Worm (Caenorhabditis elegans): ENCODE data around the gene C41G6.12.

The C41G6.12 gene

ce11 chrV:15197955-15198354, 9.6 kb downstream of the C41G6.12 start, which contains the start of gene srw-1 (continued):
- TF ChIP-seq aha-1 (tag; optimal IDR thresholded peaks at IDR 0.05) (no peak), nhr-11 (tag; optimal IDR thresholded peaks at IDR 0.05) (no peak)

ce11 chrV:15193909-15194308, 13.7 kb downstream of the C41G6.12 start, which contains the start of gene Y75B12B.13:
Gene Y75B12B.13 (minus strand): TSS chrV:15194009.
- TF ChIP-seq lin-39 (tag; optimal IDR thresholded peaks at IDR 0.05), result no peak
- no peak for TF ChIP-seq blmp-1 (tag; optimal IDR thresholded peaks at IDR 0.05)
- TF ChIP-seq efl-1 (optimal IDR thresholded peaks at IDR 0.05), result no peak
- peak in 1 of 2 experiments; percentile 51 for TF ChIP-seq efl-1 (GFP tag; optimal IDR thresholded peaks at IDR 0.05 in 1 of 2)
- TF ChIP-seq mab-9 (GFP tag; IDR thresholded peaks at IDR 0.05), result no peak

ce11 chrV:15192377-15192776, 15.2 kb downstream of the C41G6.12 start, which contains the start of gene plc-2:
Gene plc-2 (plus strand): TSS chrV:15192572.
- TF ChIP-seq mab-9 (GFP tag; IDR thresholded peaks at IDR 0.05) (no peak), efl-1 (optimal IDR thresholded peaks at IDR 0.05) (no peak), efl-1 (GFP tag; optimal IDR thresholded peaks at IDR 0.05 in 1 of 2) (peak in 1 of 2 experiments; percentile 16), elt-2 (tag; optimal IDR thresholded peaks at IDR 0.05) (peak; percentile 55), lin-35 (GFP tag; optimal IDR thresholded peaks at IDR 0.05) (peak in 1 of 2 experiments; percentile 33), nhr-85 (tag) (peak; percentile 27), snpc-4 (tag; optimal IDR thresholded peaks at IDR 0.05) (no peak)

- TF ChIP-seq lir-3 (tag; optimal IDR thresholded peaks at IDR 0.05; ENCODE audit: poor library complexity), result no peak
- TF ChIP-seq lin-14 (GFP tag; optimal IDR thresholded peaks at IDR 0.05), result no peak
- TF ChIP-seq sox-4 (tag; optimal IDR thresholded peaks at IDR 0.05), result no peak
- TF ChIP-seq sptf-1 (tag; optimal IDR thresholded peaks at IDR 0.05), result no peak
- no peak for TF ChIP-seq nhr-85 (tag)
- no peak for TF ChIP-seq pqm-1 (tag; optimal IDR thresholded peaks at IDR 0.05)
- no peak for TF ChIP-seq nhr-90 (tag; optimal IDR thresholded peaks at IDR 0.05; ENCODE audit: poor library complexity)
- TF ChIP-seq zip-4 (GFP tag; optimal IDR thresholded peaks at IDR 0.05), result no peak
Measured at ce11 chrV:15191971-15192370, 15.6 kb downstream of the C41G6.12 start.

ce11 chrV:15190903-15191302, 16.7 kb downstream of the C41G6.12 start, which contains the start of gene Y75B12B.11:
Gene Y75B12B.11 (plus strand): TSS chrV:15191296.
- TF ChIP-seq ceh-63 (GFP tag; optimal IDR thresholded peaks at IDR 0.05) (no peak), unc-30 (tag; optimal IDR thresholded peaks at IDR 0.05) (no peak), sup-37 (GFP tag; optimal IDR thresholded peaks at IDR 0.05) (no peak), tlp-1 (tag; optimal IDR thresholded peaks at IDR 0.05) (no peak), hlh-4 (tag; optimal IDR thresholded peaks at IDR 0.05) (no peak), F16B12.6 (tag; optimal IDR thresholded peaks at IDR 0.05) (peak; percentile 34), lin-14 (GFP tag; optimal IDR thresholded peaks at IDR 0.05) (peak; percentile 63), pag-3 (tag; optimal IDR thresholded peaks at IDR 0.05; ENCODE audit: borderline replicate concordance, insufficient read depth) (no peak), lin-13 (GFP tag; optimal IDR thresholded peaks at IDR 0.05) (peak; percentile 34), C16A3.4 (tag; optimal IDR thresholded peaks at IDR 0.05) (peak; percentile 69), lin-35 (GFP tag; optimal IDR thresholded peaks at IDR 0.05) (peak; percentile 73 to 89), jun-1 (tag; optimal IDR thresholded peaks at IDR 0.05) (peak; percentile 45), nhr-47 (tag; optimal IDR thresholded peaks at IDR 0.05) (peak; percentile 83), C04F5.9 (tag; optimal IDR thresholded peaks at IDR 0.05) (peak; percentile 24), fos-1 (tag; optimal IDR thresholded peaks at IDR 0.05) (peak; percentile 16), lin-15B (tag; optimal IDR thresholded peaks at IDR 0.05) (peak; percentile 49), skn-1 (tag; optimal IDR thresholded peaks at IDR 0.05) (peak; percentile 67), nhr-19 (GFP tag; conservative IDR thresholded peaks at IDR 0.05) (peak; percentile 71), irx-1 (tag; optimal IDR thresholded peaks at IDR 0.05) (peak; percentile 28), isw-1 (GFP tag; IDR thresholded peaks at IDR 0.05) (no peak), fkh-10 (GFP tag; optimal IDR thresholded peaks at IDR 0.05) (no peak), rnt-1 (tag; optimal IDR thresholded peaks at IDR 0.05) (peak; percentile 85), fkh-4 (tag; optimal IDR thresholded peaks at IDR 0.05; ENCODE audit: borderline replicate concordance) (peak; percentile 9), mep-1 (tag; optimal IDR thresholded peaks at IDR 0.05) (peak; percentile 79), xbp-1 (tag; optimal IDR thresholded peaks at IDR 0.05) (peak; percentile 57), ama-1 (optimal IDR thresholded peaks at IDR 0.05) (peak; percentile 86), mdl-1 (tag; optimal IDR thresholded peaks at IDR 0.05) (peak in 1 of 2 experiments; percentile 51), nhr-85 (tag) (peak; percentile 82), pax-3 (tag; optimal IDR thresholded peaks at IDR 0.05) (peak; percentile 86), ceh-82 (tag; optimal IDR thresholded peaks at IDR 0.05) (peak; percentile 33 to 64 (median 37)), dsc-1 (tag; optimal IDR thresholded peaks at IDR 0.05) (peak; percentile 66)

All from whole organism, L1 larva.